Fruit fly (Drosophila melanogaster) S2 (cell line): ENCODE results near the gene CG14966.

Experiments used
- CG8478 ChIP-seq: fragments of >200 bp; optimal IDR thresholded peaks from 2 replicates; lab custom pipeline; 2018
- CTCF ChIP-seq, 2 experiments: fragments of >200 bp; optimal IDR thresholded peaks; 2 replicates each; lab custom pipeline; 2018

CG14966 gene

dm6 chr3L:3159309-3160194 lies 37.9 kb downstream of the CG14966 start, which contains the start of the genes ND-30 and CG15812:
Gene ND-30, minus strand, starts transcription at chr3L:3159578.
Gene CG15812, plus strand, starts transcription at chr3L:3159991.
- TF ChIP-seq CG8478 (lab: Kevin White, UChicago) (no peak), CTCF (optimal IDR thresholded peaks at IDR 0.05; lab: Kevin White, UChicago) (no peak)

- TF ChIP-seq CTCF (optimal IDR thresholded peaks at IDR 0.05; lab: Kevin White, UChicago): peak; percentile 50 to 59
- TF ChIP-seq CG8478 (lab: Kevin White, UChicago): no peak
Measured at dm6 chr3L:3157651-3158050, 39.8 kb downstream of the CG14966 start.

- no peak for TF ChIP-seq CTCF (optimal IDR thresholded peaks at IDR 0.05; lab: Kevin White, UChicago)
- no peak for TF ChIP-seq CG8478 (lab: Kevin White, UChicago)
Measured at dm6 chr3L:3150376-3150775, 47.1 kb downstream of the CG14966 start.

- TF ChIP-seq CTCF (optimal IDR thresholded peaks at IDR 0.05; lab: Kevin White, UChicago): no peak
- no peak for TF ChIP-seq CG8478 (lab: Kevin White, UChicago)
Measured at dm6 chr3L:3149060-3149872, 48.2 kb downstream of the CG14966 start.

- no peak for TF ChIP-seq CTCF (optimal IDR thresholded peaks at IDR 0.05; lab: Kevin White, UChicago)
- no peak for TF ChIP-seq CG8478 (lab: Kevin White, UChicago)
Measured at dm6 chr3L:3148125-3149059, 49.0 kb downstream of the CG14966 start, which contains the start of the genes Usp5 and BtbVII. Gene Usp5, minus strand, starts transcription at chr3L:3148358. Gene BtbVII, plus strand, starts transcription at chr3L:3148646.
